5 worm cellular contexts compared by ENCODE assay signal in genomic region chrV:17870569-17870968, ce11.
TF ChIP-seq lines count a peak whose summit lies in the region.

Gene csn-1 (minus strand): TSS chrV:17870651.

TF ChIP-seq in whole organism, L1 larva, 84 proteins besides CTCF, POLR2A, EP300 and RAD21 (continues in another document):
- no peak for TF ChIP-seq pax-3 (tag; optimal IDR thresholded peaks at IDR 0.05; lab: Kevin White, UChicago)
- TF ChIP-seq snu-23 (GFP tag; optimal IDR thresholded peaks at IDR 0.05; lab: Kevin White, UChicago), result peak; percentile 21
- TF ChIP-seq fkh-8 (tag; optimal IDR thresholded peaks at IDR 0.05; lab: Kevin White, UChicago), result no peak
- no peak for TF ChIP-seq blmp-1 (tag; optimal IDR thresholded peaks at IDR 0.05; lab: Kevin White, UChicago)
- TF ChIP-seq snpc-4 (tag; optimal IDR thresholded peaks at IDR 0.05; lab: Kevin White, UChicago), result peak; percentile 25
- peak; percentile 10 to 41 for TF ChIP-seq lin-35 (GFP tag; optimal IDR thresholded peaks at IDR 0.05; lab: Kevin White, UChicago)
- peak; percentile 1 for TF ChIP-seq skn-1 (tag; optimal IDR thresholded peaks at IDR 0.05; lab: Kevin White, UChicago)
- peak; percentile 14 for TF ChIP-seq lin-15B (tag; optimal IDR thresholded peaks at IDR 0.05; lab: Kevin White, UChicago)
- no peak for TF ChIP-seq nhr-71 (tag; optimal IDR thresholded peaks at IDR 0.05; lab: Kevin White, UChicago)
- peak; percentile 1; the same call in 1 of the 2 replicates for TF ChIP-seq isw-1 (GFP tag; IDR thresholded peaks at IDR 0.05; lab: Robert Waterston, UW)
- peak; percentile 48 to 54 for TF ChIP-seq efl-1 (optimal IDR thresholded peaks at IDR 0.05; lab: Kevin White, UChicago)
- TF ChIP-seq efl-1 (GFP tag; optimal IDR thresholded peaks at IDR 0.05 in 1 of 2; lab: Kevin White, UChicago), result peak in 1 of 2 experiments; percentile 39
- no peak for TF ChIP-seq nhr-76 (tag; optimal IDR thresholded peaks at IDR 0.05; lab: Kevin White, UChicago)
- peak; percentile 7 to 17 for TF ChIP-seq lsy-2 (tag; optimal IDR thresholded peaks at IDR 0.05; lab: Kevin White, UChicago)
- TF ChIP-seq ceh-90 (tag; optimal IDR thresholded peaks at IDR 0.05; lab: Kevin White, UChicago), result peak; percentile 28
- TF ChIP-seq xbp-1 (tag; optimal IDR thresholded peaks at IDR 0.05; lab: Kevin White, UChicago), result peak; percentile 48
- TF ChIP-seq ztf-4 (tag; optimal IDR thresholded peaks at IDR 0.05; lab: Kevin White, UChicago), result no peak
- peak; percentile 16 to 39 (median 21) for TF ChIP-seq dpl-1 (GFP tag; optimal IDR thresholded peaks at IDR 0.05; lab: Kevin White, UChicago)

TF ChIP-seq in whole organism, L2 larva, 48 proteins besides CTCF, POLR2A, EP300 and RAD21:
- TF ChIP-seq lin-13 (GFP tag; optimal IDR thresholded peaks at IDR 0.05; lab: Kevin White, UChicago) (peak; percentile 4), nhr-6 (tag; optimal IDR thresholded peaks at IDR 0.05; lab: Kevin White, UChicago) (no peak), fos-1 (tag; optimal IDR thresholded peaks at IDR 0.05; lab: Kevin White, UChicago) (no peak), mab-5 (tag; optimal IDR thresholded peaks at IDR 0.05; lab: Kevin White, UChicago) (no peak), snpc-4 (tag; optimal IDR thresholded peaks at IDR 0.05; lab: Kevin White, UChicago) (no peak), unc-55 (GFP tag; optimal IDR thresholded peaks at IDR 0.05; lab: Kevin White, UChicago) (peak; percentile 31), nhr-23 (tag; optimal IDR thresholded peaks at IDR 0.05; lab: Kevin White, UChicago) (no peak), ztf-1 (GFP tag; conservative IDR thresholded peaks at IDR 0.05; lab: Robert Waterston, UW) (no peak), alr-1 (tag; optimal IDR thresholded peaks at IDR 0.05; lab: Kevin White, UChicago) (no peak), blmp-1 (tag; optimal IDR thresholded peaks at IDR 0.05; lab: Kevin White, UChicago; ENCODE audit: insufficient read depth) (no peak), crh-2 (tag; optimal IDR thresholded peaks at IDR 0.05; lab: Kevin White, UChicago) (no peak)

TF ChIP-seq in whole organism, L3 larva, 47 proteins besides CTCF, POLR2A, EP300 and RAD21:
- TF ChIP-seq nhr-23 (tag; optimal IDR thresholded peaks at IDR 0.05; lab: Kevin White, UChicago) (no peak), nhr-28 (tag; optimal IDR thresholded peaks at IDR 0.05; lab: Kevin White, UChicago) (no peak), nhr-77 (tag; optimal IDR thresholded peaks at IDR 0.05; lab: Kevin White, UChicago) (no peak), lin-15B (tag; optimal IDR thresholded peaks at IDR 0.05; lab: Kevin White, UChicago) (peak; percentile 52), mml-1 (tag; optimal IDR thresholded peaks at IDR 0.05; lab: Kevin White, UChicago) (no peak), ceh-9 (tag; optimal IDR thresholded peaks at IDR 0.05; lab: Kevin White, UChicago) (no peak), R02D3.7 (tag; optimal IDR thresholded peaks at IDR 0.05; lab: Kevin White, UChicago) (no peak), snpc-4 (tag; optimal IDR thresholded peaks at IDR 0.05; lab: Kevin White, UChicago) (peak; percentile 31), elt-2 (tag; optimal IDR thresholded peaks at IDR 0.05; lab: Kevin White, UChicago) (no peak), daf-12 (tag; optimal IDR thresholded peaks at IDR 0.05; lab: Kevin White, UChicago) (no peak), hmg-11 (tag; optimal IDR thresholded peaks at IDR 0.05; lab: Kevin White, UChicago) (peak; percentile 7), ceh-82 (tag; optimal IDR thresholded peaks at IDR 0.05; lab: Kevin White, UChicago) (no peak), ZK546.5 (tag; optimal IDR thresholded peaks at IDR 0.05; lab: Kevin White, UChicago) (no peak), mdl-1 (tag; optimal IDR thresholded peaks at IDR 0.05; lab: Kevin White, UChicago) (no peak), pha-4 (tag; optimal IDR thresholded peaks at IDR 0.05; lab: Kevin White, UChicago) (peak; percentile 45), nhr-67 (tag; optimal IDR thresholded peaks at IDR 0.05; lab: Kevin White, UChicago) (no peak)

TF ChIP-seq in whole organism, L4 larva, 104 proteins besides CTCF, POLR2A, EP300 and RAD21:
- no peak for TF ChIP-seq dmd-6 (GFP tag; IDR thresholded peaks at IDR 0.05; lab: Robert Waterston, UW)
- peak; percentile 8 for TF ChIP-seq dpl-1 (GFP tag; optimal IDR thresholded peaks at IDR 0.05; lab: Kevin White, UChicago)
- peak; percentile 92 for TF ChIP-seq lin-38 (GFP tag; IDR thresholded peaks at IDR 0.05; lab: Robert Waterston, UW)
- TF ChIP-seq F10B5.3 (tag; optimal IDR thresholded peaks at IDR 0.05; lab: Kevin White, UChicago), result no peak
- peak in 1 of 2 experiments; percentile 47 for TF ChIP-seq lsy-2 (tag; optimal IDR thresholded peaks at IDR 0.05; lab: Kevin White, UChicago)

TF ChIP-seq in whole organism, young adult, 124 proteins besides CTCF, POLR2A, EP300 and RAD21:
- no peak for TF ChIP-seq let-526 (GFP tag; IDR thresholded peaks at IDR 0.05; lab: Robert Waterston, UW)
- TF ChIP-seq T26A5.8 (tag; optimal IDR thresholded peaks at IDR 0.05; lab: Kevin White, UChicago), result no peak
- peak; percentile 28 for TF ChIP-seq lin-54 (GFP tag; optimal IDR thresholded peaks at IDR 0.05; lab: Kevin White, UChicago)
- peak; percentile 39 for TF ChIP-seq snpc-3.4 (tag; optimal IDR thresholded peaks at IDR 0.05; lab: Kevin White, UChicago)
- TF ChIP-seq somi-1 (GFP tag; optimal IDR thresholded peaks at IDR 0.05; lab: Kevin White, UChicago), result no peak
- TF ChIP-seq madf-6 (GFP tag; IDR thresholded peaks at IDR 0.05; lab: Robert Waterston, UW), result peak; percentile 45; the same call in 1 of the 2 replicates
- TF ChIP-seq cebp-1 (GFP tag; IDR thresholded peaks at IDR 0.05; lab: Robert Waterston, UW), result no peak
- no peak for TF ChIP-seq cebp-1 (tag; optimal IDR thresholded peaks at IDR 0.05; lab: Kevin White, UChicago)
- no peak for TF ChIP-seq sea-2 (GFP tag; IDR thresholded peaks at IDR 0.05; lab: Robert Waterston, UW)
- TF ChIP-seq snpc-1.1 (tag; optimal IDR thresholded peaks at IDR 0.05; lab: Kevin White, UChicago; ENCODE audit: insufficient read depth), result no peak
- TF ChIP-seq snpc-4 (GFP tag; optimal IDR thresholded peaks at IDR 0.05; lab: Kevin White, UChicago), result no peak
- TF ChIP-seq snpc-4 (tag; optimal IDR thresholded peaks at IDR 0.05; lab: Kevin White, UChicago), result peak in 1 of 4 experiments; percentile 34
- TF ChIP-seq F55B11.4 (tag; optimal IDR thresholded peaks at IDR 0.05; lab: Kevin White, UChicago; ENCODE audit: borderline replicate concordance, insufficient read depth), result no peak
- peak; percentile 92 for TF ChIP-seq mcd-1 (GFP tag; IDR thresholded peaks at IDR 0.05; lab: Robert Waterston, UW)
- TF ChIP-seq hmg-1.2 (GFP tag; IDR thresholded peaks at IDR 0.05; lab: Robert Waterston, UW), result peak; percentile 94
- TF ChIP-seq gei-17 (GFP tag; optimal IDR thresholded peaks at IDR 0.05; lab: Kevin White, UChicago), result no peak
- TF ChIP-seq attf-6 (GFP tag; IDR thresholded peaks at IDR 0.05; lab: Robert Waterston, UW), result 0 out of 2 replicates have a peak, but pooled peaks have one; percentile 20
